Worm (Caenorhabditis elegans): ENCODE measurements around the gene pgp-5.

Gene pgp-5

ce11 chrX:10821160-10821559, 37.9 kb downstream of the pgp-5 start:
- TF ChIP-seq hmg-4 (GFP tag; optimal IDR thresholded peaks at IDR 0.05) (no peak), aly-1 (tag; optimal IDR thresholded peaks at IDR 0.05) (peak; percentile 12), pes-1 (GFP tag; IDR thresholded peaks at IDR 0.05) (no peak), hnd-1 (tag; optimal IDR thresholded peaks at IDR 0.05) (peak; percentile 50), sea-1 (GFP tag; conservative IDR thresholded peaks at IDR 0.05) (0 out of 2 replicates have a peak, but pooled peaks have one; percentile 59), ceh-13 (GFP tag; optimal IDR thresholded peaks at IDR 0.05) (peak; percentile 41), flt-1 (GFP tag; IDR thresholded peaks at IDR 0.05) (peak; percentile 75), ceh-36 (tag; optimal IDR thresholded peaks at IDR 0.05) (peak; percentile 57), tra-4 (tag; optimal IDR thresholded peaks at IDR 0.05) (peak; percentile 34), B0310.2 (tag; optimal IDR thresholded peaks at IDR 0.05) (peak; percentile 43), ama-1 (optimal IDR thresholded peaks at IDR 0.05) (no peak), tbx-37 (GFP tag; conservative IDR thresholded peaks at IDR 0.05) (peak; percentile 65), ets-7 (tag; optimal IDR thresholded peaks at IDR 0.05) (peak; percentile 22), scrt-1 (GFP tag; IDR thresholded peaks at IDR 0.05) (peak; percentile 87), F13C5.2 (tag; optimal IDR thresholded peaks at IDR 0.05) (peak; percentile 32), tbx-11 (GFP tag; IDR thresholded peaks at IDR 0.05) (peak; percentile 76; the same call in 1 of the 2 replicates), hmbx-1 (tag; optimal IDR thresholded peaks at IDR 0.05) (no peak)

ce11 chrX:10820511-10820910, 38.6 kb downstream of the pgp-5 start, which contains the start of gene F31B12.3:
TSS of gene F31B12.3 (minus strand) at chrX:10820611.
- no peak for TF ChIP-seq B0310.2 (tag; optimal IDR thresholded peaks at IDR 0.05)
- TF ChIP-seq hmg-4 (GFP tag; optimal IDR thresholded peaks at IDR 0.05), result no peak
- TF ChIP-seq tbx-11 (GFP tag; IDR thresholded peaks at IDR 0.05), result no peak

- TF ChIP-seq tbx-11 (GFP tag; IDR thresholded peaks at IDR 0.05), result no peak
- TF ChIP-seq tbx-37 (GFP tag; conservative IDR thresholded peaks at IDR 0.05), result no peak
- TF ChIP-seq tra-4 (tag; optimal IDR thresholded peaks at IDR 0.05), result no peak
- TF ChIP-seq scrt-1 (GFP tag; IDR thresholded peaks at IDR 0.05), result no peak
- no peak for TF ChIP-seq hmbx-1 (tag; optimal IDR thresholded peaks at IDR 0.05)
- no peak for TF ChIP-seq pes-1 (GFP tag; IDR thresholded peaks at IDR 0.05)
- no peak for TF ChIP-seq ceh-13 (GFP tag; optimal IDR thresholded peaks at IDR 0.05)
- no peak for TF ChIP-seq sea-1 (GFP tag; conservative IDR thresholded peaks at IDR 0.05)
- no peak for TF ChIP-seq ceh-36 (tag; optimal IDR thresholded peaks at IDR 0.05)
- TF ChIP-seq hmg-4 (GFP tag; optimal IDR thresholded peaks at IDR 0.05), result no peak
- no peak for TF ChIP-seq aly-1 (tag; optimal IDR thresholded peaks at IDR 0.05)
- TF ChIP-seq ets-7 (tag; optimal IDR thresholded peaks at IDR 0.05), result no peak
- no peak for TF ChIP-seq flt-1 (GFP tag; IDR thresholded peaks at IDR 0.05)
These were observed 54.7 kb downstream of the pgp-5 start, which contains the start of gene F31B12.4 for ce11 chrX:10804441-10804840. TSS of gene F31B12.4 (plus strand) at chrX:10804741.
